Worm (Caenorhabditis elegans) whole organism, young adult: ENCODE results near the gene F49F1.10.

ENCODE experiments used
- F52B5.7 ChIP-seq: sonication (generic microtip); optimal IDR thresholded peaks from 2 replicates; lab custom pipeline; 2016; ENCODE audit warnings: mild to moderate bottlenecking, missing genetic modification characterization, missing compliant biosample characterization
- ama-1 ChIP-seq, 3 experiments: fragments of 150-350 bp in 1 of 3; sonication (generic microtip) in 2 of 3; optimal IDR thresholded peaks; 2 replicates each; lab custom pipeline; 2014 to 2018; ENCODE audit warnings: missing biosample characterization in 2 of 3, missing genetic modification characterization in 2 of 3, missing genetic modification reagents in 2 of 3
- atf-7 ChIP-seq: sonication (generic microtip); optimal IDR thresholded peaks from 2 replicates; lab custom pipeline; 2017; ENCODE audit warnings: mild to moderate bottlenecking, missing genetic modification characterization, missing compliant biosample characterization
- him-1 ChIP-seq: sonication (generic microtip); optimal IDR thresholded peaks from 2 replicates; lab custom pipeline; 2016; ENCODE audit warnings: missing genotype, missing genetic modification reagents, missing genetic modification characterization, missing compliant biosample characterization
- lin-35 ChIP-seq, 3 experiments: fragments of 150-350 bp in 2 of 3; sonication (generic microtip) in 1 of 3; optimal IDR thresholded peaks; 2 replicates each; lab custom pipeline; 2014 to 2018; ENCODE audit warnings: missing biosample characterization in 3 of 3, missing genetic modification characterization in 3 of 3, missing genetic modification reagents in 3 of 3
- madf-3 ChIP-seq: fragments of 200-800 bp; sonication (Bioruptor generic); IDR thresholded peaks from 2 replicates; pipeline ENCODE4 v1.3.6; 2022; ENCODE audit warnings: missing genetic modification reagents, missing genetic modification characterization, missing compliant biosample characterization
- repo-1 ChIP-seq: sonication (generic microtip); optimal IDR thresholded peaks from 2 replicates; lab custom pipeline; 2017; ENCODE audit warnings: mild to moderate bottlenecking, missing genetic modification characterization, missing compliant biosample characterization
- unc-62 ChIP-seq: fragments of 150-350 bp; optimal IDR thresholded peaks from 2 replicates; lab custom pipeline; 2014; ENCODE audit warnings: missing biosample characterization, missing genetic modification reagents, missing genetic modification characterization

DNA sequence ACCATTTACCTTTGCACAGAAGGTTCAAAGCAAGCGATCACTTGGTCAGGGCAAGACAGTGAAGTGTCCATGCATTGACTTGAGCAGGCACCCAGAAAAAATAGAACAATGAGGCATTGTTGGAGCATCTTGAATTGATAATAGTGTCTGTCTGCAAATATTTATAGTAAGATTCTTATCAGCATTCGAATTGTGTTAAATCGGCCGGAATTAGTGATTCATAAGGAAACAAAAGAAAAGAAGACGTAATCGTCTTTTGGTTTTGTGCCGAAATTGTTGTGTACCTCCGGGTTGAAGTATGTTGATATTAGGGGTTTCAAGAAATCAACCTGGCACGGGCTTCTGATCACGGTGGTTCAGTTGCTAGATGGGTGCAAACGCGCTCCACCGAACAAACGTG lies 18.7 kb downstream of the F49F1.10 start, which contains the start of gene F49F1.5:
- no peak for TF ChIP-seq unc-62 (GFP tag; lab: Kevin White, UChicago)
- no peak for TF ChIP-seq him-1 (tag; lab: Kevin White, UChicago)
- TF ChIP-seq madf-3: no peak
- no peak for TF ChIP-seq atf-7
- TF ChIP-seq F52B5.7 (tag; lab: Kevin White, UChicago): no peak
- no peak for TF ChIP-seq repo-1 (tag; lab: Kevin White, UChicago)
- TF ChIP-seq lin-35 (GFP tag; optimal IDR thresholded peaks at IDR 0.05; lab: Kevin White, UChicago): no peak
- TF ChIP-seq ama-1 (optimal IDR thresholded peaks at IDR 0.05; lab: Kevin White, UChicago): no peak
- TF ChIP-seq ama-1 (GFP tag; optimal IDR thresholded peaks at IDR 0.05; lab: Kevin White, UChicago): no peak
